Worm (Caenorhabditis elegans) whole organism, late embryonic: ENCODE results near the gene mlk-1.

Source experiments
- T23F11.4 ChIP-seq: fragments of 200-800 bp; sonication (Bioruptor generic); optimal IDR thresholded peaks from 2 replicates; lab custom pipeline; 2018; ENCODE audit warnings: mild to moderate bottlenecking, missing genetic modification characterization, missing compliant biosample characterization
- ama-1 ChIP-seq: fragments of 150-350 bp; optimal IDR thresholded peaks from 2 replicates; lab custom pipeline; 2014
- ceh-22 ChIP-seq: sonication (generic microtip); optimal IDR thresholded peaks from 2 replicates; lab custom pipeline; 2017; ENCODE audit warnings: missing biosample characterization, missing genetic modification characterization
- ceh-45 ChIP-seq: fragments of 200-800 bp; sonication (Bioruptor generic); IDR thresholded peaks from 2 replicates; pipeline ENCODE4 v1.3.6; 2022; ENCODE audit warnings: missing genetic modification reagents, missing genetic modification characterization, missing compliant biosample characterization
- dve-1 ChIP-seq: sonication (generic microtip); optimal IDR thresholded peaks from 2 replicates; lab custom pipeline; 2017; ENCODE audit warnings: antibody characterized with exemption, mild to moderate bottlenecking, missing genetic modification characterization, missing compliant biosample characterization
- elt-4 ChIP-seq: sonication (generic microtip); optimal IDR thresholded peaks from 2 replicates; lab custom pipeline; 2016; ENCODE audit warnings: missing genetic modification characterization, missing compliant biosample characterization
- fkh-10 ChIP-seq: fragments of 150-350 bp; optimal IDR thresholded peaks from 2 replicates; lab custom pipeline; 2014; ENCODE audit warnings: missing biosample characterization, missing genetic modification reagents, missing genetic modification characterization
- nhr-11 ChIP-seq: fragments of 150-350 bp; optimal IDR thresholded peaks from 2 replicates; lab custom pipeline; 2014; ENCODE audit warnings: missing biosample characterization, missing genetic modification characterization
- pha-2 ChIP-seq: sonication (generic microtip); optimal IDR thresholded peaks from 2 replicates; lab custom pipeline; 2017; ENCODE audit warnings: mild to moderate bottlenecking, missing genetic modification characterization, missing compliant biosample characterization
- pha-4 ChIP-seq: fragments of 150-350 bp; optimal IDR thresholded peaks from 2 replicates; lab custom pipeline; 2018; ENCODE audit warnings: missing biosample characterization, missing genetic modification reagents, missing genetic modification characterization
- syd-9 ChIP-seq: sonication (generic microtip); optimal IDR thresholded peaks from 2 replicates; lab custom pipeline; 2016; ENCODE audit warnings: mild to moderate bottlenecking, missing genetic modification characterization, moderate library complexity, missing compliant biosample characterization

DNA sequence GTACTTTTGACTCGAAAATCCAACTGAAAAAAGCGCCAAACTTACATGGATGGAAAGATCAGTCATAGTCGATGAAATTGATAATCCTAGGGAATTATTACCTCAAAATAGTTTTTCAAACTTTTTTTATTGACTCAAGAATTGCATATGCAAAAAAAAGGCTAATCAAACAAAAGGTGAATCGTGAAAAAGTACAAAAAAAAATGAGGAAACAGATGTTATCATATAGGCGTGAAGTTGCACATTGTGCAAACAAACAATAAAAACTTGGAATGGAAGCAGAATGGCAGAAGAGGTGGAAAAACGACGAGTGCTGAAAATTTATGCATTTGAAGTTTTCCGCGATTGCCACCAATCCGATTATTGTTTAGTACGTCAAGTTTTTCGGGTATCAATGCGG lies 18.5 kb downstream of the mlk-1 start, which contains the start of gene exc-14:
- TF ChIP-seq dve-1 (tag; lab: Kevin White, UChicago) (no peak), pha-4 (tag; lab: Kevin White, UChicago) (no peak), ceh-45 (no peak), nhr-11 (tag; lab: Kevin White, UChicago) (no peak), syd-9 (no peak), ama-1 (lab: Kevin White, UChicago) (no peak), fkh-10 (GFP tag; lab: Kevin White, UChicago) (no peak), T23F11.4 (GFP tag; lab: Kevin White, UChicago) (no peak), ceh-22 (tag; lab: Kevin White, UChicago) (no peak), elt-4 (no peak), pha-2 (tag; lab: Kevin White, UChicago) (no peak)
